Fruit fly (Drosophila melanogaster) S2 (cell line): Measurements from ENCODE around the gene CG11695.

Experiments used
- CG8478 ChIP-seq: fragments of >200 bp; optimal IDR thresholded peaks from 2 replicates; lab custom pipeline; 2018
- CTCF ChIP-seq, 2 experiments: fragments of >200 bp; optimal IDR thresholded peaks; 2 replicates each; lab custom pipeline; 2018

- no peak for TF ChIP-seq CG8478
- TF ChIP-seq CTCF (optimal IDR thresholded peaks at IDR 0.05; lab: Kevin White, UChicago): no peak
These were observed 26.6 kb upstream of the CG11695 start for dm6 chrX:11550078-11550477.
